Fruit fly (Drosophila melanogaster) whole organism, prepupa: ENCODE measurements around the gene up.
A peak's percentile ranks its signal among the peaks of the same experiment; 100 is the strongest.

Experiments
- Blimp-1 ChIP-seq: fragments of 200-800 bp; sonication (Bioruptor generic); optimal IDR thresholded peaks from 3 replicates; lab custom pipeline; 2017; ENCODE audit warnings: missing biosample characterization, missing genetic modification characterization, mild to moderate bottlenecking, moderate library complexity, missing genetic modification reagents
- CG10631 ChIP-seq: fragments of 200-800 bp; sonication (Bioruptor generic); optimal IDR thresholded peaks from 2 replicates; lab custom pipeline; 2016; ENCODE audit warnings: missing biosample characterization, missing genetic modification characterization
- CG10669 ChIP-seq: fragments of 200-800 bp; sonication (Bioruptor generic); optimal IDR thresholded peaks from 3 replicates; lab custom pipeline; 2018; ENCODE audit warnings: missing biosample characterization, mild to moderate bottlenecking, missing genetic modification characterization, moderate library complexity
- CG11294 ChIP-seq: fragments of 200-800 bp; sonication (Bioruptor generic); IDR thresholded peaks from 2 replicates; pipeline ENCODE4 v1.3.6; 2022; ENCODE audit warnings: missing biosample characterization, missing genetic modification characterization
- CG11762 ChIP-seq: fragments of 200-800 bp; sonication (Bioruptor generic); optimal IDR thresholded peaks from 3 replicates; lab custom pipeline; 2016; ENCODE audit warnings: missing biosample characterization, missing genetic modification characterization; ENCODE audit not compliant: insufficient read depth
- CG11902 ChIP-seq: fragments of 200-800 bp; sonication (Bioruptor generic); optimal IDR thresholded peaks from 3 replicates; lab custom pipeline; 2016; ENCODE audit warnings: missing biosample characterization, missing genetic modification characterization
- CG15336 ChIP-seq: fragments of 200-800 bp; sonication (Bioruptor generic); IDR thresholded peaks from 2 replicates; pipeline ENCODE4 v1.3.6; 2022; ENCODE audit warnings: missing biosample characterization, missing genetic modification characterization
- CG16779 ChIP-seq: fragments of 200-800 bp; sonication (Bioruptor generic); optimal IDR thresholded peaks from 3 replicates; lab custom pipeline; 2017; ENCODE audit warnings: missing biosample characterization, mild to moderate bottlenecking, missing genetic modification characterization
- CG3032 ChIP-seq: fragments of 200-800 bp; optimal IDR thresholded peaks from 2 replicates; lab custom pipeline; 2019; ENCODE audit warnings: missing biosample characterization, mild to moderate bottlenecking, missing genetic modification characterization, moderate library complexity
- CG31627 ChIP-seq: fragments of 200-800 bp; sonication (Bioruptor generic); optimal IDR thresholded peaks from 3 replicates; lab custom pipeline; 2016; ENCODE audit warnings: missing biosample characterization, missing genetic modification characterization
- CG4318 ChIP-seq: fragments of 200-800 bp; sonication (Bioruptor generic); optimal IDR thresholded peaks from 3 replicates; lab custom pipeline; 2017; ENCODE audit warnings: missing biosample characterization, mild to moderate bottlenecking, missing genetic modification characterization
- CG6163 ChIP-seq: fragments of 200-800 bp; sonication (Bioruptor generic); IDR thresholded peaks from 3 replicates; pipeline ENCODE4 v1.3.6; 2022; ENCODE audit warnings: missing biosample characterization, missing genetic modification characterization
- CG6808 ChIP-seq: fragments of 200-800 bp; sonication (Bioruptor generic); optimal IDR thresholded peaks from 3 replicates; lab custom pipeline; 2017; ENCODE audit warnings: missing biosample characterization, missing genetic modification characterization, mild to moderate bottlenecking, moderate library complexity, missing genetic modification reagents
- CG8119 ChIP-seq: fragments of 200-800 bp; sonication (Bioruptor generic); IDR thresholded peaks from 3 replicates; pipeline ENCODE4 v1.3.6; 2022; ENCODE audit warnings: missing biosample characterization, missing genetic modification characterization
- CG8319 ChIP-seq: fragments of 200-800 bp; sonication (Bioruptor generic); optimal IDR thresholded peaks from 3 replicates; lab custom pipeline; 2016; ENCODE audit warnings: missing biosample characterization, missing genetic modification characterization
- CG8632 ChIP-seq: fragments of 200-800 bp; sonication (Bioruptor generic); optimal IDR thresholded peaks from 3 replicates; lab custom pipeline; 2016; ENCODE audit warnings: missing biosample characterization, missing genetic modification characterization
- CG9139 ChIP-seq: fragments of 200-800 bp; sonication (Bioruptor generic); optimal IDR thresholded peaks from 3 replicates; lab custom pipeline; 2017; ENCODE audit warnings: missing biosample characterization, mild to moderate bottlenecking, missing genetic modification characterization
- Eip78C ChIP-seq: fragments of 200-800 bp; sonication (Bioruptor generic); peaks from one replicate; lab custom pipeline; 2016; ENCODE audit warnings: missing biosample characterization, missing genetic modification characterization
- Eip93F ChIP-seq: fragments of 200-800 bp; sonication (Bioruptor generic); optimal IDR thresholded peaks from 2 replicates; lab custom pipeline; 2016; ENCODE audit warnings: missing biosample characterization, mild to moderate bottlenecking, missing genetic modification characterization
- Ets21C ChIP-seq: fragments of 200-800 bp; sonication (Bioruptor generic); optimal IDR thresholded peaks from 3 replicates; lab custom pipeline; 2016; ENCODE audit warnings: missing biosample characterization, missing genetic modification characterization
- Ets96B ChIP-seq: fragments of 200-800 bp; optimal IDR thresholded peaks from 2 replicates; lab custom pipeline; 2019; ENCODE audit warnings: missing biosample characterization, mild to moderate bottlenecking, missing genetic modification characterization, moderate library complexity
- Hr39 ChIP-seq: fragments of 200-800 bp; sonication (Bioruptor generic); optimal IDR thresholded peaks from 2 replicates; lab custom pipeline; 2016; ENCODE audit warnings: missing biosample characterization, missing genetic modification characterization
- Hr4 ChIP-seq: fragments of 200-800 bp; sonication (Bioruptor generic); optimal IDR thresholded peaks from 3 replicates; lab custom pipeline; 2016; ENCODE audit warnings: missing biosample characterization, missing genetic modification characterization
- Lpt ChIP-seq: fragments of 200-800 bp; sonication (Bioruptor generic); optimal IDR thresholded peaks from 3 replicates; lab custom pipeline; 2016; ENCODE audit warnings: missing biosample characterization, missing genetic modification characterization
- OdsH ChIP-seq: fragments of 200-800 bp; sonication (Bioruptor generic); optimal IDR thresholded peaks from 3 replicates; lab custom pipeline; 2016; ENCODE audit warnings: missing biosample characterization, missing genetic modification characterization
- Smox ChIP-seq: fragments of 200-800 bp; sonication (Bioruptor generic); optimal IDR thresholded peaks from 3 replicates; lab custom pipeline; 2016; ENCODE audit warnings: missing biosample characterization, missing genetic modification characterization
- Sox102F ChIP-seq: fragments of 200-800 bp; sonication (Bioruptor generic); optimal IDR thresholded peaks from 2 replicates; lab custom pipeline; 2016; ENCODE audit warnings: missing biosample characterization, mild to moderate bottlenecking, missing genetic modification characterization
- Sox14 ChIP-seq: fragments of 200-800 bp; sonication (Bioruptor generic); optimal IDR thresholded peaks from 3 replicates; lab custom pipeline; 2016; ENCODE audit warnings: missing biosample characterization, missing genetic modification characterization
- achi ChIP-seq: fragments of 200-800 bp; sonication (Bioruptor generic); optimal IDR thresholded peaks from 3 replicates; lab custom pipeline; 2016; ENCODE audit warnings: missing biosample characterization, missing genetic modification characterization
- acj6 ChIP-seq: fragments of 200-800 bp; sonication (Bioruptor generic); optimal IDR thresholded peaks from 3 replicates; lab custom pipeline; 2016; ENCODE audit warnings: missing biosample characterization, missing genetic modification characterization
- cyc ChIP-seq: fragments of 200-800 bp; sonication (Bioruptor generic); optimal IDR thresholded peaks from 3 replicates; lab custom pipeline; 2016; ENCODE audit warnings: missing biosample characterization, missing genetic modification characterization
- dac ChIP-seq: fragments of 200-800 bp; sonication (Bioruptor generic); optimal IDR thresholded peaks from 2 replicates; lab custom pipeline; 2017; ENCODE audit warnings: missing biosample characterization, mild to moderate bottlenecking, missing genetic modification characterization
- dsx ChIP-seq: fragments of 200-800 bp; optimal IDR thresholded peaks from 3 replicates; lab custom pipeline; 2019; ENCODE audit warnings: missing biosample characterization, mild to moderate bottlenecking, missing genetic modification characterization, moderate library complexity; ENCODE audit not compliant: poor library complexity, severe bottlenecking
- eg ChIP-seq: fragments of 200-800 bp; sonication (Bioruptor generic); IDR thresholded peaks from 3 replicates; pipeline ENCODE4 v1.3.6; 2022; ENCODE audit warnings: missing biosample characterization, missing genetic modification characterization
- fd59A ChIP-seq: fragments of 200-800 bp; sonication (Bioruptor generic); optimal IDR thresholded peaks from 2 replicates; lab custom pipeline; 2017; ENCODE audit warnings: missing biosample characterization, mild to moderate bottlenecking, missing genetic modification characterization, missing genetic modification reagents
- fd85E ChIP-seq: fragments of 200-800 bp; sonication (Bioruptor generic); optimal IDR thresholded peaks from 3 replicates; lab custom pipeline; 2016; ENCODE audit warnings: missing biosample characterization, missing genetic modification characterization
- fkh ChIP-seq: fragments of 200-800 bp; sonication (Bioruptor generic); optimal IDR thresholded peaks from 3 replicates; lab custom pipeline; 2017; ENCODE audit warnings: missing biosample characterization, mild to moderate bottlenecking, missing genetic modification characterization, moderate library complexity
- lz ChIP-seq: fragments of 200-800 bp; sonication (Bioruptor generic); optimal IDR thresholded peaks from 3 replicates; lab custom pipeline; 2016; ENCODE audit warnings: missing biosample characterization, missing genetic modification characterization
- net ChIP-seq: fragments of 200-800 bp; sonication (Bioruptor generic); optimal IDR thresholded peaks from 3 replicates; lab custom pipeline; 2016; ENCODE audit warnings: missing biosample characterization, missing genetic modification characterization
- salr ChIP-seq, 2 experiments: fragments of 200-800 bp; sonication (Bioruptor generic); optimal IDR thresholded peaks; 3 replicates each; lab custom pipeline; 2016 to 2018; ENCODE audit warnings: missing biosample characterization in 2 of 2, missing genetic modification characterization in 2 of 2, mild to moderate bottlenecking in 1 of 2
- spab ChIP-seq: fragments of 200-800 bp; sonication (Bioruptor generic); optimal IDR thresholded peaks from 2 replicates; lab custom pipeline; 2017; ENCODE audit warnings: missing biosample characterization, mild to moderate bottlenecking, missing genetic modification characterization, missing genetic modification reagents
- ss ChIP-seq, 2 experiments: fragments of 200-800 bp; sonication (Bioruptor generic); optimal IDR thresholded peaks; 2 replicates in 1 of 2; 3 replicates in 1 of 2; lab custom pipeline; 2017 to 2018; ENCODE audit warnings: mild to moderate bottlenecking in 2 of 2, missing biosample characterization in 2 of 2, missing genetic modification characterization in 2 of 2, moderate library complexity in 1 of 2
- svp ChIP-seq: fragments of 200-800 bp; sonication (Bioruptor generic); peaks from one replicate; lab custom pipeline; 2016; ENCODE audit warnings: missing biosample characterization, missing genetic modification characterization
- vri ChIP-seq: fragments of 200-800 bp; sonication (Bioruptor generic); optimal IDR thresholded peaks from 3 replicates; lab custom pipeline; 2016; ENCODE audit warnings: missing biosample characterization, mild to moderate bottlenecking, missing genetic modification characterization

up gene

dm6 chrX:13593667-13594066 is 8.7 kb downstream of the up start:
- TF ChIP-seq Eip93F (GFP tag; lab: Kevin White, UChicago), result no peak
- no peak for TF ChIP-seq CG9139 (GFP tag; lab: Kevin White, UChicago)
- no peak for TF ChIP-seq CG8119
- no peak for TF ChIP-seq achi (GFP tag; lab: Kevin White, UChicago)
- TF ChIP-seq dac (GFP tag; lab: Kevin White, UChicago), result no peak
- TF ChIP-seq fd85E (GFP tag; lab: Kevin White, UChicago), result no peak
- no peak for TF ChIP-seq CG3032 (tag; lab: Kevin White, UChicago)
- no peak for TF ChIP-seq lz (GFP tag; lab: Kevin White, UChicago)
- TF ChIP-seq, all 60 proteins: peak for 0

DNA sequence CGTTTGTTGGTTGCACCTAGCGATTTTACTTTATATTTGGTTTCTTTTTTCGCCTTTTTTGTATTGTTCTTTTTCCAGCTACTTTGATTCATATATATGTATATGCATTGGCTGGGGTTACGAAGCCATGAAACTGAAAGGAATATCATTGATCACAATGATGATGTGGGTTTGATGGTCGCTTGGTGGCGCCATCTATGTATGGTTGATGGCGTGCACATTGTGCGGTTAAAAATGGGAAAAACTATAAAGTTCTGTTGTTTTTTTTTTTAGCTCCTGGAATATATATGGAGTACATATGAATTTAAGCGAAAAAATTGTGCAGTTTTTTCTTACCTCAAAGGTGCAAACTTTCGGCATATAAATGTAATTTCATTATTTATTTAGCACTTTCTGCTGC is 15.5 kb downstream of the up start:
- no peak for TF ChIP-seq achi (GFP tag; lab: Kevin White, UChicago)
- no peak for TF ChIP-seq OdsH (GFP tag; lab: Kevin White, UChicago)
- no peak for TF ChIP-seq spab (GFP tag; lab: Kevin White, UChicago)

dm6 chrX:13579322-13579721 is 23.1 kb downstream of the up start:
- TF ChIP-seq Sox102F (GFP tag; lab: Kevin White, UChicago) (no peak), fkh (no peak), OdsH (GFP tag; lab: Kevin White, UChicago) (no peak), Hr39 (no peak), dsx (GFP tag; lab: Kevin White, UChicago) (no peak), CG11294 (no peak), ss (GFP tag; optimal IDR thresholded peaks at IDR 0.05; lab: Kevin White, UChicago) (no peak), CG8119 (no peak), CG3032 (tag; lab: Kevin White, UChicago) (no peak), CG8632 (GFP tag; lab: Kevin White, UChicago) (no peak), Sox14 (GFP tag; lab: Kevin White, UChicago) (no peak), salr (GFP tag; optimal IDR thresholded peaks at IDR 0.05; lab: Kevin White, UChicago) (no peak), Blimp-1 (GFP tag; lab: Kevin White, UChicago) (no peak)

dm6 chrX:13572382-13572781 is 30.0 kb downstream of the up start:
- no peak for TF ChIP-seq CG16779
- peak; percentile 61 for TF ChIP-seq svp (GFP tag; lab: Kevin White, UChicago)
- TF ChIP-seq CG11902 (GFP tag; lab: Kevin White, UChicago), result peak; percentile 12
- no peak for TF ChIP-seq vri (GFP tag; lab: Kevin White, UChicago)
- TF ChIP-seq ss (GFP tag; optimal IDR thresholded peaks at IDR 0.05; lab: Kevin White, UChicago), result no peak
- peak; percentile 57 for TF ChIP-seq CG15336
- peak; percentile 68 for TF ChIP-seq Hr4
- TF ChIP-seq dsx (GFP tag; lab: Kevin White, UChicago), result peak; percentile 6
- peak; percentile 29 for TF ChIP-seq Ets96B (tag; lab: Kevin White, UChicago)
- TF ChIP-seq CG6163 (GFP tag; lab: Robert Waterston, UW), result no peak; the same call in 2 of the 3 replicates
- TF ChIP-seq CG31627 (GFP tag; lab: Kevin White, UChicago), result peak; percentile 54
- peak; percentile 26 for TF ChIP-seq CG10669 (GFP tag; lab: Kevin White, UChicago)
- TF ChIP-seq spab (GFP tag; lab: Kevin White, UChicago), result peak; percentile 17
- peak in 1 of 2 experiments; percentile 46 for TF ChIP-seq salr (GFP tag; optimal IDR thresholded peaks at IDR 0.05; lab: Kevin White, UChicago)
- peak; percentile 93 for TF ChIP-seq Eip78C
- TF ChIP-seq acj6, result peak; percentile 33
- peak; percentile 47; the same call in 2 of the 3 replicates for TF ChIP-seq eg (GFP tag; lab: Robert Waterston, UW)
- no peak for TF ChIP-seq CG8319 (GFP tag; lab: Kevin White, UChicago)
- TF ChIP-seq Smox, result peak; percentile 35
- TF ChIP-seq achi (GFP tag; lab: Kevin White, UChicago), result peak; percentile 61
- TF ChIP-seq Ets21C (GFP tag; lab: Kevin White, UChicago), result peak; percentile 32
- no peak for TF ChIP-seq CG11762 (GFP tag; lab: Kevin White, UChicago)
- TF ChIP-seq CG6808, result peak; percentile 9
- peak; percentile 48 for TF ChIP-seq OdsH (GFP tag; lab: Kevin White, UChicago)
- peak; percentile 43 for TF ChIP-seq cyc (GFP tag; lab: Kevin White, UChicago)
- TF ChIP-seq fd59A (GFP tag; lab: Kevin White, UChicago), result peak; percentile 1
- peak; percentile 55 for TF ChIP-seq Lpt
- peak; percentile 20 for TF ChIP-seq Sox102F (GFP tag; lab: Kevin White, UChicago)
- peak; percentile 42 for TF ChIP-seq lz (GFP tag; lab: Kevin White, UChicago)
- TF ChIP-seq CG10631 (GFP tag; lab: Kevin White, UChicago), result peak; percentile 22
- peak; percentile 61 for TF ChIP-seq CG4318
- no peak for TF ChIP-seq CG9139 (GFP tag; lab: Kevin White, UChicago)
- TF ChIP-seq net (GFP tag; lab: Kevin White, UChicago), result peak; percentile 17
